Worm (Caenorhabditis elegans): ENCODE measurements around the gene R13D11.10.
"Not testable (repeated sequence)": the region's sequence is repeated elsewhere in the genome, so short reads cannot be mapped to it uniquely, and the experiment has no call there.

Gene R13D11.10

ce11 chrV:820629-821028 lies 7.6 kb upstream of the R13D11.10 start, which contains the start of gene srx-32:
Gene srx-32, minus strand, starts transcription at chrV:820729.
- TF ChIP-seq W03F9.2, dao-5, him-1 (tag; optimal IDR thresholded peaks at IDR 0.05): not testable (repeated sequence)

- TF ChIP-seq W03F9.2 (tag; optimal IDR thresholded peaks at IDR 0.05) = no peak
- TF ChIP-seq dao-5 (tag; optimal IDR thresholded peaks at IDR 0.05) = no peak
- no peak for TF ChIP-seq him-1 (tag; optimal IDR thresholded peaks at IDR 0.05)
These were observed 4.2 kb upstream of the R13D11.10 start, which contains the start of gene R13D11.1 for ce11 chrV:817182-817581. Gene R13D11.1, plus strand, starts transcription at chrV:817482.

- TF ChIP-seq dao-5 (tag; optimal IDR thresholded peaks at IDR 0.05) (no peak), W03F9.2 (tag; optimal IDR thresholded peaks at IDR 0.05) (no peak), him-1 (tag; optimal IDR thresholded peaks at IDR 0.05) (no peak)
These were observed 1.7 kb upstream of the R13D11.10 start, which contains the start of gene R13D11.3 for ce11 chrV:814716-815115. Gene R13D11.3, plus strand, starts transcription at chrV:815016.

- TF ChIP-seq dao-5 (tag; optimal IDR thresholded peaks at IDR 0.05) (no peak), W03F9.2 (tag; optimal IDR thresholded peaks at IDR 0.05) (no peak), him-1 (tag; optimal IDR thresholded peaks at IDR 0.05) (no peak)
These were observed 2.6 kb downstream of the R13D11.10 start, which contains the start of gene R13D11.4 for ce11 chrV:810281-810862. Gene R13D11.4, plus strand, starts transcription at chrV:810812.

ce11 chrV:808260-808659 lies 4.7 kb downstream of the R13D11.10 start:
- TF ChIP-seq dao-5 (tag; optimal IDR thresholded peaks at IDR 0.05) (no peak), him-1 (tag; optimal IDR thresholded peaks at IDR 0.05) (no peak), W03F9.2 (tag; optimal IDR thresholded peaks at IDR 0.05) (no peak)

- TF ChIP-seq dao-5 (tag; optimal IDR thresholded peaks at IDR 0.05) = no peak
- no peak for TF ChIP-seq him-1 (tag; optimal IDR thresholded peaks at IDR 0.05)
- no peak for TF ChIP-seq W03F9.2 (tag; optimal IDR thresholded peaks at IDR 0.05)
These were observed 8.5 kb downstream of the R13D11.10 start, which contains the start of gene nhr-270 for ce11 chrV:804485-804884. Gene nhr-270, minus strand, starts transcription at chrV:804741.

ce11 chrV:803472-803871 lies 9.5 kb downstream of the R13D11.10 start:
- TF ChIP-seq dao-5 (tag; optimal IDR thresholded peaks at IDR 0.05) = no peak

- TF ChIP-seq him-1 (tag; optimal IDR thresholded peaks at IDR 0.05) = no peak
- TF ChIP-seq dao-5 (tag; optimal IDR thresholded peaks at IDR 0.05) = no peak
- TF ChIP-seq W03F9.2 (tag; optimal IDR thresholded peaks at IDR 0.05) = no peak
These were observed 10.3 kb downstream of the R13D11.10 start for ce11 chrV:802726-803125.

- TF ChIP-seq dao-5 (tag; optimal IDR thresholded peaks at IDR 0.05) (no peak), W03F9.2 (tag; optimal IDR thresholded peaks at IDR 0.05) (no peak), him-1 (tag; optimal IDR thresholded peaks at IDR 0.05) (no peak)
These were observed 11.4 kb downstream of the R13D11.10 start for ce11 chrV:801555-802060.

- TF ChIP-seq W03F9.2 (tag; optimal IDR thresholded peaks at IDR 0.05) (no peak), him-1 (tag; optimal IDR thresholded peaks at IDR 0.05) (no peak), dao-5 (tag; optimal IDR thresholded peaks at IDR 0.05) (no peak)
These were observed 12.7 kb downstream of the R13D11.10 start for ce11 chrV:800271-800670.

ce11 chrV:797241-797640 lies 15.8 kb downstream of the R13D11.10 start:
- no peak for TF ChIP-seq him-1 (tag; optimal IDR thresholded peaks at IDR 0.05)
- no peak for TF ChIP-seq W03F9.2 (tag; optimal IDR thresholded peaks at IDR 0.05)
- TF ChIP-seq dao-5 (tag; optimal IDR thresholded peaks at IDR 0.05) = no peak

ce11 chrV:794092-794491 lies 18.9 kb downstream of the R13D11.10 start:
- TF ChIP-seq him-1 (tag; optimal IDR thresholded peaks at IDR 0.05) (no peak), dao-5 (tag; optimal IDR thresholded peaks at IDR 0.05) (no peak), W03F9.2 (tag; optimal IDR thresholded peaks at IDR 0.05) (no peak)

ce11 chrV:782432-782831 lies 30.6 kb downstream of the R13D11.10 start, which contains the start of gene srab-16:
Gene srab-16, plus strand, starts transcription at chrV:782732.
- TF ChIP-seq him-1 (tag; optimal IDR thresholded peaks at IDR 0.05) (no peak), dao-5 (tag; optimal IDR thresholded peaks at IDR 0.05) (no peak), W03F9.2 (tag; optimal IDR thresholded peaks at IDR 0.05) (no peak)

- no peak for TF ChIP-seq dao-5 (tag; optimal IDR thresholded peaks at IDR 0.05)
- TF ChIP-seq W03F9.2 (tag; optimal IDR thresholded peaks at IDR 0.05) = no peak
- TF ChIP-seq him-1 (tag; optimal IDR thresholded peaks at IDR 0.05) = no peak
These were observed 33.0 kb downstream of the R13D11.10 start, which contains the start of gene srbc-60 for ce11 chrV:779999-780398. Gene srbc-60, plus strand, starts transcription at chrV:780299.

- TF ChIP-seq dao-5 (tag; optimal IDR thresholded peaks at IDR 0.05) = no peak
- no peak for TF ChIP-seq him-1 (tag; optimal IDR thresholded peaks at IDR 0.05)
- no peak for TF ChIP-seq W03F9.2 (tag; optimal IDR thresholded peaks at IDR 0.05)
These were observed 34.7 kb downstream of the R13D11.10 start, which contains the start of gene srbc-59 for ce11 chrV:778339-778738. Gene srbc-59, plus strand, starts transcription at chrV:778639.
